Worm (Caenorhabditis elegans): ENCODE data around the gene F13B12.3.

F13B12.3 gene

ce11 chrIV:10403193-10404058 lies 35.5 kb upstream of the F13B12.3 start, which contains the start of gene gpa-7 (continued):
- TF ChIP-seq daf-8 (GFP tag; IDR thresholded peaks at IDR 0.05): no peak
- TF ChIP-seq ctbp-1 (GFP tag; IDR thresholded peaks at IDR 0.05): peak; percentile 89
- peak; percentile 48 for TF ChIP-seq hlh-30 (tag; optimal IDR thresholded peaks at IDR 0.05; ENCODE audit: insufficient read depth)
- peak; percentile 66 for TF ChIP-seq nhr-11 (tag; optimal IDR thresholded peaks at IDR 0.05)
- peak; percentile 57; the same call in 1 of the 2 replicates for TF ChIP-seq lim-7 (GFP tag; IDR thresholded peaks at IDR 0.05)
- TF ChIP-seq aha-1 (tag): peak; percentile 97
- TF ChIP-seq gei-8 (GFP tag; optimal IDR thresholded peaks at IDR 0.05): peak; percentile 65
- TF ChIP-seq mep-1 (tag; optimal IDR thresholded peaks at IDR 0.05): peak; percentile 59
- TF ChIP-seq lin-39 (tag; optimal IDR thresholded peaks at IDR 0.05): no peak
- 0 out of 2 replicates have a peak, but pooled peaks have one; percentile 61 for TF ChIP-seq T26A8.4 (GFP tag; IDR thresholded peaks at IDR 0.05)
- peak; percentile 24; the same call in 1 of the 2 replicates for TF ChIP-seq dmd-6 (GFP tag; IDR thresholded peaks at IDR 0.05)
- no peak for TF ChIP-seq arid-1 (GFP tag; conservative IDR thresholded peaks at IDR 0.05)
- TF ChIP-seq snpc-1.2 (GFP tag; IDR thresholded peaks at IDR 0.05): no peak
- TF ChIP-seq fkh-10 (GFP tag; optimal IDR thresholded peaks at IDR 0.05): peak; percentile 81
- peak; percentile 72 for TF ChIP-seq hmg-1.1 (GFP tag; IDR thresholded peaks at IDR 0.05)
- TF ChIP-seq unc-62 (GFP tag; optimal IDR thresholded peaks at IDR 0.05 in 1 of 2): peak in 1 of 2 experiments; percentile 99
- TF ChIP-seq unc-62 (tag; optimal IDR thresholded peaks at IDR 0.05): no peak
- TF ChIP-seq sdz-12 (GFP tag; optimal IDR thresholded peaks at IDR 0.05): no peak
- peak; percentile 40 to 47 for TF ChIP-seq lsy-2 (tag; optimal IDR thresholded peaks at IDR 0.05)

ce11 chrIV:10409377-10409776 lies 29.5 kb upstream of the F13B12.3 start, which contains the start of gene rfk-1:
Gene rfk-1 (minus strand): TSS chrIV:10409477.
- TF ChIP-seq F44E2.7 (GFP tag; IDR thresholded peaks at IDR 0.05) (no peak), tag-97 (GFP tag; IDR thresholded peaks at IDR 0.05) (no peak), nhr-76 (tag; optimal IDR thresholded peaks at IDR 0.05) (no peak), dmd-6 (GFP tag; IDR thresholded peaks at IDR 0.05) (no peak), ceh-62 (tag; optimal IDR thresholded peaks at IDR 0.05) (no peak), jun-1 (tag; optimal IDR thresholded peaks at IDR 0.05) (no peak), hlh-11 (tag; optimal IDR thresholded peaks at IDR 0.05) (no peak), spr-1 (tag; optimal IDR thresholded peaks at IDR 0.05) (no peak), dmd-9 (GFP tag; IDR thresholded peaks at IDR 0.05) (no peak), arid-1 (GFP tag; conservative IDR thresholded peaks at IDR 0.05) (no peak), cey-2 (tag; optimal IDR thresholded peaks at IDR 0.05; ENCODE audit: borderline replicate concordance, insufficient read depth) (no peak), daf-19 (GFP tag; conservative IDR thresholded peaks at IDR 0.05) (no peak), snpc-1.2 (GFP tag; IDR thresholded peaks at IDR 0.05) (no peak), F37D6.2 (tag; optimal IDR thresholded peaks at IDR 0.05) (no peak)

ce11 chrIV:10413828-10414227 lies 25.1 kb upstream of the F13B12.3 start, which contains the start of gene R10H10.7:
Gene R10H10.7 (minus strand): TSS chrIV:10413928.
- no peak for TF ChIP-seq mxl-2 (GFP tag; conservative IDR thresholded peaks at IDR 0.05)
- TF ChIP-seq aha-1 (tag): peak; percentile 26
- TF ChIP-seq aly-2 (tag; optimal IDR thresholded peaks at IDR 0.05): no peak
- no peak for TF ChIP-seq madf-5 (GFP tag; IDR thresholded peaks at IDR 0.05)
- no peak for TF ChIP-seq tag-97 (GFP tag; IDR thresholded peaks at IDR 0.05)

- TF ChIP-seq hlh-30 (tag; optimal IDR thresholded peaks at IDR 0.05; ENCODE audit: insufficient read depth) (no peak), lim-7 (GFP tag; IDR thresholded peaks at IDR 0.05) (no peak), ctbp-1 (GFP tag; IDR thresholded peaks at IDR 0.05) (no peak), lin-1 (GFP tag; IDR thresholded peaks at IDR 0.05) (no peak), cey-2 (tag; optimal IDR thresholded peaks at IDR 0.05; ENCODE audit: borderline replicate concordance, insufficient read depth) (no peak)
Observed at ce11 chrIV:10417781-10418180, 21.1 kb upstream of the F13B12.3 start, which contains the start of gene F13B12.6. Gene F13B12.6 (minus strand): TSS chrIV:10417881.
